Fruit fly (Drosophila melanogaster) whole organism, prepupa: ENCODE measurements around the gene rdgB.

ENCODE experiments used
- Blimp-1 ChIP-seq: fragments of 200-800 bp; sonication (Bioruptor generic); optimal IDR thresholded peaks from 3 replicates; lab custom pipeline; 2017; ENCODE audit warnings: missing biosample characterization, missing genetic modification characterization, mild to moderate bottlenecking, moderate library complexity, missing genetic modification reagents
- CG10631 ChIP-seq: fragments of 200-800 bp; sonication (Bioruptor generic); optimal IDR thresholded peaks from 2 replicates; lab custom pipeline; 2016; ENCODE audit warnings: missing biosample characterization, missing genetic modification characterization
- CG10669 ChIP-seq: fragments of 200-800 bp; sonication (Bioruptor generic); optimal IDR thresholded peaks from 3 replicates; lab custom pipeline; 2018; ENCODE audit warnings: missing biosample characterization, mild to moderate bottlenecking, missing genetic modification characterization, moderate library complexity
- CG11762 ChIP-seq: fragments of 200-800 bp; sonication (Bioruptor generic); optimal IDR thresholded peaks from 3 replicates; lab custom pipeline; 2016; ENCODE audit warnings: missing biosample characterization, missing genetic modification characterization; ENCODE audit not compliant: insufficient read depth
- CG11902 ChIP-seq: fragments of 200-800 bp; sonication (Bioruptor generic); optimal IDR thresholded peaks from 3 replicates; lab custom pipeline; 2016; ENCODE audit warnings: missing biosample characterization, missing genetic modification characterization
- CG1621 ChIP-seq: fragments of 200-800 bp; sonication (Bioruptor generic); optimal IDR thresholded peaks from 3 replicates; lab custom pipeline; 2018; ENCODE audit warnings: missing biosample characterization, mild to moderate bottlenecking, missing genetic modification characterization
- CG16779 ChIP-seq: fragments of 200-800 bp; sonication (Bioruptor generic); optimal IDR thresholded peaks from 3 replicates; lab custom pipeline; 2017; ENCODE audit warnings: missing biosample characterization, mild to moderate bottlenecking, missing genetic modification characterization
- CG3032 ChIP-seq: fragments of 200-800 bp; optimal IDR thresholded peaks from 2 replicates; lab custom pipeline; 2019; ENCODE audit warnings: missing biosample characterization, mild to moderate bottlenecking, missing genetic modification characterization, moderate library complexity
- CG31627 ChIP-seq: fragments of 200-800 bp; sonication (Bioruptor generic); optimal IDR thresholded peaks from 3 replicates; lab custom pipeline; 2016; ENCODE audit warnings: missing biosample characterization, missing genetic modification characterization
- CG3919 ChIP-seq: fragments of 200-800 bp; sonication (Bioruptor generic); optimal IDR thresholded peaks from 3 replicates; lab custom pipeline; 2016; ENCODE audit warnings: missing biosample characterization, missing genetic modification characterization
- CG4318 ChIP-seq: fragments of 200-800 bp; sonication (Bioruptor generic); optimal IDR thresholded peaks from 3 replicates; lab custom pipeline; 2017; ENCODE audit warnings: missing biosample characterization, mild to moderate bottlenecking, missing genetic modification characterization
- CG6276 ChIP-seq: fragments of 200-800 bp; sonication (Bioruptor generic); optimal IDR thresholded peaks from 2 replicates; lab custom pipeline; 2017; ENCODE audit warnings: missing biosample characterization, mild to moderate bottlenecking, missing genetic modification characterization
- CG6792 ChIP-seq: fragments of 200-800 bp; sonication (Bioruptor generic); optimal IDR thresholded peaks from 3 replicates; lab custom pipeline; 2016; ENCODE audit warnings: missing biosample characterization, missing genetic modification characterization
- CG6854 ChIP-seq: fragments of 200-800 bp; sonication (Bioruptor generic); optimal IDR thresholded peaks from 2 replicates; lab custom pipeline; 2017; ENCODE audit warnings: missing biosample characterization, mild to moderate bottlenecking, missing genetic modification characterization
- CG7368 ChIP-seq: fragments of 200-800 bp; sonication (Bioruptor generic); optimal IDR thresholded peaks from 3 replicates; lab custom pipeline; 2016; ENCODE audit warnings: missing biosample characterization, missing genetic modification characterization
- CG8319 ChIP-seq: fragments of 200-800 bp; sonication (Bioruptor generic); optimal IDR thresholded peaks from 3 replicates; lab custom pipeline; 2016; ENCODE audit warnings: missing biosample characterization, missing genetic modification characterization
- CG8632 ChIP-seq: fragments of 200-800 bp; sonication (Bioruptor generic); optimal IDR thresholded peaks from 3 replicates; lab custom pipeline; 2016; ENCODE audit warnings: missing biosample characterization, missing genetic modification characterization
- CG9139 ChIP-seq: fragments of 200-800 bp; sonication (Bioruptor generic); optimal IDR thresholded peaks from 3 replicates; lab custom pipeline; 2017; ENCODE audit warnings: missing biosample characterization, mild to moderate bottlenecking, missing genetic modification characterization
- Eip75B ChIP-seq: fragments of 200-800 bp; sonication (Bioruptor generic); optimal IDR thresholded peaks from 3 replicates; lab custom pipeline; 2016; ENCODE audit warnings: missing biosample characterization, missing genetic modification characterization
- Eip93F ChIP-seq: fragments of 200-800 bp; sonication (Bioruptor generic); optimal IDR thresholded peaks from 2 replicates; lab custom pipeline; 2016; ENCODE audit warnings: missing biosample characterization, mild to moderate bottlenecking, missing genetic modification characterization
- Ets21C ChIP-seq: fragments of 200-800 bp; sonication (Bioruptor generic); optimal IDR thresholded peaks from 3 replicates; lab custom pipeline; 2016; ENCODE audit warnings: missing biosample characterization, missing genetic modification characterization
- Ets96B ChIP-seq: fragments of 200-800 bp; optimal IDR thresholded peaks from 2 replicates; lab custom pipeline; 2019; ENCODE audit warnings: missing biosample characterization, mild to moderate bottlenecking, missing genetic modification characterization, moderate library complexity
- Gug ChIP-seq: fragments of 200-800 bp; sonication (Bioruptor generic); IDR thresholded peaks from 2 replicates; pipeline ENCODE4 v1.3.6; 2022; ENCODE audit warnings: missing biosample characterization, missing genetic modification characterization
- Hr4 ChIP-seq: fragments of 200-800 bp; sonication (Bioruptor generic); optimal IDR thresholded peaks from 3 replicates; lab custom pipeline; 2016; ENCODE audit warnings: missing biosample characterization, missing genetic modification characterization
- Lpt ChIP-seq: fragments of 200-800 bp; sonication (Bioruptor generic); optimal IDR thresholded peaks from 3 replicates; lab custom pipeline; 2016; ENCODE audit warnings: missing biosample characterization, missing genetic modification characterization
- Met ChIP-seq: fragments of 200-800 bp; sonication (Bioruptor generic); optimal IDR thresholded peaks from 3 replicates; lab custom pipeline; 2016; ENCODE audit warnings: missing biosample characterization, missing genetic modification characterization
- OdsH ChIP-seq: fragments of 200-800 bp; sonication (Bioruptor generic); optimal IDR thresholded peaks from 3 replicates; lab custom pipeline; 2016; ENCODE audit warnings: missing biosample characterization, missing genetic modification characterization
- Smox ChIP-seq: fragments of 200-800 bp; sonication (Bioruptor generic); optimal IDR thresholded peaks from 3 replicates; lab custom pipeline; 2016; ENCODE audit warnings: missing biosample characterization, missing genetic modification characterization
- Sox102F ChIP-seq: fragments of 200-800 bp; sonication (Bioruptor generic); optimal IDR thresholded peaks from 2 replicates; lab custom pipeline; 2016; ENCODE audit warnings: missing biosample characterization, mild to moderate bottlenecking, missing genetic modification characterization
- Sox14 ChIP-seq: fragments of 200-800 bp; sonication (Bioruptor generic); optimal IDR thresholded peaks from 3 replicates; lab custom pipeline; 2016; ENCODE audit warnings: missing biosample characterization, missing genetic modification characterization
- Sox15 ChIP-seq: fragments of 200-800 bp; sonication (Bioruptor generic); optimal IDR thresholded peaks from 3 replicates; lab custom pipeline; 2016; ENCODE audit warnings: missing biosample characterization, missing genetic modification characterization
- achi ChIP-seq: fragments of 200-800 bp; sonication (Bioruptor generic); optimal IDR thresholded peaks from 3 replicates; lab custom pipeline; 2016; ENCODE audit warnings: missing biosample characterization, missing genetic modification characterization
- acj6 ChIP-seq: fragments of 200-800 bp; sonication (Bioruptor generic); optimal IDR thresholded peaks from 3 replicates; lab custom pipeline; 2016; ENCODE audit warnings: missing biosample characterization, missing genetic modification characterization
- cyc ChIP-seq: fragments of 200-800 bp; sonication (Bioruptor generic); optimal IDR thresholded peaks from 3 replicates; lab custom pipeline; 2016; ENCODE audit warnings: missing biosample characterization, missing genetic modification characterization
- dac ChIP-seq: fragments of 200-800 bp; sonication (Bioruptor generic); optimal IDR thresholded peaks from 2 replicates; lab custom pipeline; 2017; ENCODE audit warnings: missing biosample characterization, mild to moderate bottlenecking, missing genetic modification characterization
- dsx ChIP-seq: fragments of 200-800 bp; optimal IDR thresholded peaks from 3 replicates; lab custom pipeline; 2019; ENCODE audit warnings: missing biosample characterization, mild to moderate bottlenecking, missing genetic modification characterization, moderate library complexity; ENCODE audit not compliant: poor library complexity, severe bottlenecking
- eg ChIP-seq: fragments of 200-800 bp; sonication (Bioruptor generic); IDR thresholded peaks from 3 replicates; pipeline ENCODE4 v1.3.6; 2022; ENCODE audit warnings: missing biosample characterization, missing genetic modification characterization
- esn ChIP-seq: fragments of 200-800 bp; sonication (Bioruptor generic); optimal IDR thresholded peaks from 2 replicates; lab custom pipeline; 2016; ENCODE audit warnings: missing biosample characterization, mild to moderate bottlenecking, missing genetic modification characterization, moderate library complexity
- fd85E ChIP-seq: fragments of 200-800 bp; sonication (Bioruptor generic); optimal IDR thresholded peaks from 3 replicates; lab custom pipeline; 2016; ENCODE audit warnings: missing biosample characterization, missing genetic modification characterization
- fkh ChIP-seq: fragments of 200-800 bp; sonication (Bioruptor generic); optimal IDR thresholded peaks from 3 replicates; lab custom pipeline; 2017; ENCODE audit warnings: missing biosample characterization, mild to moderate bottlenecking, missing genetic modification characterization, moderate library complexity
- lz ChIP-seq: fragments of 200-800 bp; sonication (Bioruptor generic); optimal IDR thresholded peaks from 3 replicates; lab custom pipeline; 2016; ENCODE audit warnings: missing biosample characterization, missing genetic modification characterization
- net ChIP-seq: fragments of 200-800 bp; sonication (Bioruptor generic); optimal IDR thresholded peaks from 3 replicates; lab custom pipeline; 2016; ENCODE audit warnings: missing biosample characterization, missing genetic modification characterization
- spab ChIP-seq: fragments of 200-800 bp; sonication (Bioruptor generic); optimal IDR thresholded peaks from 2 replicates; lab custom pipeline; 2017; ENCODE audit warnings: missing biosample characterization, mild to moderate bottlenecking, missing genetic modification characterization, missing genetic modification reagents
- ss ChIP-seq, 2 experiments: fragments of 200-800 bp; sonication (Bioruptor generic); optimal IDR thresholded peaks; 2 replicates in 1 of 2; 3 replicates in 1 of 2; lab custom pipeline; 2017 to 2018; ENCODE audit warnings: mild to moderate bottlenecking in 2 of 2, missing biosample characterization in 2 of 2, missing genetic modification characterization in 2 of 2, moderate library complexity in 1 of 2
- svp ChIP-seq: fragments of 200-800 bp; sonication (Bioruptor generic); peaks from one replicate; lab custom pipeline; 2016; ENCODE audit warnings: missing biosample characterization, missing genetic modification characterization
- vri ChIP-seq: fragments of 200-800 bp; sonication (Bioruptor generic); optimal IDR thresholded peaks from 3 replicates; lab custom pipeline; 2016; ENCODE audit warnings: missing biosample characterization, mild to moderate bottlenecking, missing genetic modification characterization

rdgB gene

dm6 chrX:13747052-13747451, 15.5 kb upstream of the rdgB start (continued):
- TF ChIP-seq Smox (no peak), Eip75B (peak; percentile 2), svp (peak; percentile 66), CG1621 (no peak), Hr4 (GFP tag; lab: Kevin White, UChicago) (no peak), CG31627 (no peak), CG16779 (tag; lab: Kevin White, UChicago) (no peak), CG8319 (GFP tag; lab: Kevin White, UChicago) (no peak), fd85E (GFP tag; lab: Kevin White, UChicago) (no peak), OdsH (GFP tag; lab: Kevin White, UChicago) (no peak), ss (GFP tag; optimal IDR thresholded peaks at IDR 0.05; lab: Kevin White, UChicago) (no peak), CG6276 (no peak), spab (GFP tag; lab: Kevin White, UChicago) (no peak), CG3032 (tag; lab: Kevin White, UChicago) (no peak), fkh (GFP tag; lab: Kevin White, UChicago) (no peak), Sox15 (GFP tag; lab: Kevin White, UChicago) (no peak), eg (GFP tag; lab: Robert Waterston, UW) (peak; percentile 66; the same call in 2 of the 3 replicates), Lpt (GFP tag; lab: Kevin White, UChicago) (peak; percentile 54), CG11902 (GFP tag; lab: Kevin White, UChicago) (no peak), net (GFP tag; lab: Kevin White, UChicago) (no peak), esn (GFP tag; lab: Kevin White, UChicago) (no peak)
- TF ChIP-seq, all 60 proteins: peak for 13

- TF ChIP-seq dsx (GFP tag; lab: Kevin White, UChicago) (peak; percentile 63), Met (no peak), CG11762 (GFP tag; lab: Kevin White, UChicago) (peak; percentile 27), CG4318 (GFP tag; lab: Kevin White, UChicago) (peak; percentile 40), CG16779 (tag; lab: Kevin White, UChicago) (peak; percentile 51), lz (GFP tag; lab: Kevin White, UChicago) (peak; percentile 13), Gug (peak; percentile 47; the same call in 1 of the 2 replicates), ss (GFP tag; optimal IDR thresholded peaks at IDR 0.05; lab: Kevin White, UChicago) (peak; percentile 68 to 83), CG10669 (no peak), Eip75B (no peak), svp (peak; percentile 52), cyc (GFP tag; lab: Kevin White, UChicago) (no peak), Smox (no peak), spab (GFP tag; lab: Kevin White, UChicago) (peak; percentile 23), vri (GFP tag; lab: Kevin White, UChicago) (peak; percentile 9), CG3919 (GFP tag; lab: Kevin White, UChicago) (no peak), CG6792 (GFP tag; lab: Kevin White, UChicago) (no peak), achi (GFP tag; lab: Kevin White, UChicago) (peak; percentile 47), fd85E (GFP tag; lab: Kevin White, UChicago) (no peak), Ets21C (no peak), CG6854 (GFP tag; lab: Kevin White, UChicago) (no peak), CG9139 (GFP tag; lab: Kevin White, UChicago) (peak; percentile 26), CG10631 (peak; percentile 16), OdsH (GFP tag; lab: Kevin White, UChicago) (peak; percentile 46), CG7368 (GFP tag; lab: Kevin White, UChicago) (no peak), Sox14 (GFP tag; lab: Kevin White, UChicago) (peak; percentile 11), Hr4 (GFP tag; lab: Kevin White, UChicago) (peak; percentile 54), dac (GFP tag; lab: Kevin White, UChicago) (peak; percentile 55), Sox102F (no peak), acj6 (GFP tag; lab: Kevin White, UChicago) (peak; percentile 39), Blimp-1 (GFP tag; lab: Kevin White, UChicago) (no peak), fkh (GFP tag; lab: Kevin White, UChicago) (no peak), esn (GFP tag; lab: Kevin White, UChicago) (peak; percentile 5), CG3032 (tag; lab: Kevin White, UChicago) (peak; percentile 56), Ets96B (peak; percentile 46), CG8632 (GFP tag; lab: Kevin White, UChicago) (no peak), Eip93F (GFP tag; lab: Kevin White, UChicago) (no peak), Lpt (GFP tag; lab: Kevin White, UChicago) (no peak)
Observed at dm6 chrX:13747635-13748467, 14.7 kb upstream of the rdgB start.
